Fruit fly (Drosophila melanogaster): ENCODE measurements around the gene CG3198.

The CG3198 gene

dm6 chrX:6702591-6702990 lies 28.8 kb upstream of the CG3198 start:
- TF ChIP-seq noc (tag; optimal IDR thresholded peaks at IDR 0.05) = no peak

- TF ChIP-seq noc (tag; optimal IDR thresholded peaks at IDR 0.05) = no peak
Observed at dm6 chrX:6702028-6702433, 28.3 kb upstream of the CG3198 start.

- no peak for TF ChIP-seq noc (tag; optimal IDR thresholded peaks at IDR 0.05)
Observed at dm6 chrX:6700990-6701530, 27.3 kb upstream of the CG3198 start.

- no peak for TF ChIP-seq noc (tag; optimal IDR thresholded peaks at IDR 0.05)
Observed at dm6 chrX:6700263-6700989, 26.7 kb upstream of the CG3198 start.

dm6 chrX:6699255-6699885 lies 25.6 kb upstream of the CG3198 start, which contains the start of gene CG14441:
CG14441 (plus strand) TSS chrX:6699508.
- TF ChIP-seq noc (tag; optimal IDR thresholded peaks at IDR 0.05) = peak; percentile 86

dm6 chrX:6698248-6698812 lies 24.6 kb upstream of the CG3198 start, which contains the start of gene CG14440:
CG14440 (minus strand) TSS chrX:6698567.
- TF ChIP-seq noc (tag; optimal IDR thresholded peaks at IDR 0.05) = peak; percentile 18

dm6 chrX:6696467-6696866 lies 22.7 kb upstream of the CG3198 start:
- peak; percentile 63 for TF ChIP-seq noc (tag; optimal IDR thresholded peaks at IDR 0.05)

- peak; percentile 50 for TF ChIP-seq noc (tag; optimal IDR thresholded peaks at IDR 0.05)
Observed at dm6 chrX:6694979-6695388, 21.2 kb upstream of the CG3198 start, which contains the start of gene CG14442. CG14442 (minus strand) TSS chrX:6695007.

- peak; percentile 24 for TF ChIP-seq noc (tag; optimal IDR thresholded peaks at IDR 0.05)
Observed at dm6 chrX:6694105-6694788, 20.5 kb upstream of the CG3198 start.

dm6 chrX:6688620-6689400 lies 15.0 kb upstream of the CG3198 start, which contains the start of gene CG3184:
CG3184 (minus strand) TSS chrX:6688774.
- no peak for TF ChIP-seq noc (tag; optimal IDR thresholded peaks at IDR 0.05)

- no peak for TF ChIP-seq noc (tag; optimal IDR thresholded peaks at IDR 0.05)
Observed at dm6 chrX:6687267-6687666, 13.5 kb upstream of the CG3198 start, which contains the start of gene CG44303. CG44303 (minus strand) TSS chrX:6687420.

- no peak for TF ChIP-seq noc (tag; optimal IDR thresholded peaks at IDR 0.05)
Observed at dm6 chrX:6683635-6684499, 10.1 kb upstream of the CG3198 start, which contains the start of gene Pink1. Pink1 (plus strand) TSS chrX:6683798.

- TF ChIP-seq noc (tag; optimal IDR thresholded peaks at IDR 0.05) = no peak
Observed at dm6 chrX:6681467-6681866, 7.7 kb upstream of the CG3198 start, which contains the start of gene Fum2. Fum2 (plus strand) TSS chrX:6681767.

dm6 chrX:6679502-6679810 lies 5.7 kb upstream of the CG3198 start:
- TF ChIP-seq noc (tag; optimal IDR thresholded peaks at IDR 0.05) = peak; percentile 49
